Worm (Caenorhabditis elegans): Measurements from ENCODE around the gene nhr-153.

- no peak for TF ChIP-seq him-1 (tag; optimal IDR thresholded peaks at IDR 0.05)
- TF ChIP-seq dao-5 (tag; optimal IDR thresholded peaks at IDR 0.05), result no peak
- TF ChIP-seq W03F9.2 (tag; optimal IDR thresholded peaks at IDR 0.05), result no peak
These were observed at the start of gene nhr-153 for ce11 chrV:12103920-12104319.
